Worm (Caenorhabditis elegans) whole organism, late embryonic: ENCODE data around the gene T12B5.14.

Source experiments
- C38D4.7 ChIP-seq: fragments of 200-800 bp; sonication (Bioruptor generic); optimal IDR thresholded peaks from 2 replicates; lab custom pipeline; 2018; ENCODE audit warnings: mild to moderate bottlenecking, missing genetic modification characterization, moderate library complexity, missing compliant biosample characterization
- F13H6.1 ChIP-seq: sonication (generic microtip); optimal IDR thresholded peaks from 2 replicates; lab custom pipeline; 2016; ENCODE audit warnings: missing genetic modification characterization, missing compliant biosample characterization
- K02D7.2 ChIP-seq: sonication (generic microtip); optimal IDR thresholded peaks from 2 replicates; lab custom pipeline; 2017; ENCODE audit warnings: mild to moderate bottlenecking, missing genetic modification characterization, missing compliant biosample characterization
- K09A11.1 ChIP-seq: sonication (generic microtip); optimal IDR thresholded peaks from 2 replicates; lab custom pipeline; 2017; ENCODE audit warnings: antibody characterized with exemption, mild to moderate bottlenecking, missing genetic modification characterization, missing compliant biosample characterization; ENCODE audit not compliant: insufficient read depth
- ahr-1 ChIP-seq: sonication (generic microtip); optimal IDR thresholded peaks from 2 replicates; lab custom pipeline; 2016; ENCODE audit warnings: missing genetic modification characterization, missing compliant biosample characterization
- ama-1 ChIP-seq: fragments of 150-350 bp; optimal IDR thresholded peaks from 2 replicates; lab custom pipeline; 2014
- ceh-2 ChIP-seq: sonication (generic microtip); optimal IDR thresholded peaks from 2 replicates; lab custom pipeline; 2016; ENCODE audit warnings: missing genotype, missing genetic modification characterization, missing compliant biosample characterization
- ceh-22 ChIP-seq: sonication (generic microtip); optimal IDR thresholded peaks from 2 replicates; lab custom pipeline; 2017; ENCODE audit warnings: missing biosample characterization, missing genetic modification characterization
- ceh-30 ChIP-seq: fragments of 150-350 bp; optimal IDR thresholded peaks from 2 replicates; lab custom pipeline; 2014; ENCODE audit warnings: missing biosample characterization, missing genetic modification characterization
- ceh-34 ChIP-seq: sonication (generic microtip); optimal IDR thresholded peaks from 2 replicates; lab custom pipeline; 2016; ENCODE audit warnings: mild to moderate bottlenecking, missing genetic modification characterization, missing compliant biosample characterization
- ceh-45 ChIP-seq: fragments of 200-800 bp; sonication (Bioruptor generic); IDR thresholded peaks from 2 replicates; pipeline ENCODE4 v1.3.6; 2022; ENCODE audit warnings: missing genetic modification reagents, missing genetic modification characterization, missing compliant biosample characterization
- ceh-48 ChIP-seq: sonication (generic microtip); optimal IDR thresholded peaks from 2 replicates; lab custom pipeline; 2016; ENCODE audit warnings: missing genetic modification characterization, inconsistent platforms, missing compliant biosample characterization
- che-1 ChIP-seq: sonication (generic microtip); optimal IDR thresholded peaks from 2 replicates; lab custom pipeline; 2016; ENCODE audit warnings: mild to moderate bottlenecking, missing genetic modification characterization, missing compliant biosample characterization
- dve-1 ChIP-seq: sonication (generic microtip); optimal IDR thresholded peaks from 2 replicates; lab custom pipeline; 2017; ENCODE audit warnings: antibody characterized with exemption, mild to moderate bottlenecking, missing genetic modification characterization, missing compliant biosample characterization
- elt-4 ChIP-seq: sonication (generic microtip); optimal IDR thresholded peaks from 2 replicates; lab custom pipeline; 2016; ENCODE audit warnings: missing genetic modification characterization, missing compliant biosample characterization
- ets-4 ChIP-seq: sonication (generic microtip); optimal IDR thresholded peaks from 2 replicates; lab custom pipeline; 2016; ENCODE audit warnings: missing genetic modification characterization, missing compliant biosample characterization
- eyg-1 ChIP-seq: sonication (generic microtip); optimal IDR thresholded peaks from 2 replicates; lab custom pipeline; 2016; ENCODE audit warnings: missing genotype, missing genetic modification characterization, missing compliant biosample characterization
- fax-1 ChIP-seq: sonication (generic microtip); optimal IDR thresholded peaks from 2 replicates; lab custom pipeline; 2016; ENCODE audit warnings: missing genotype, missing genetic modification characterization, missing compliant biosample characterization
- fkh-10 ChIP-seq: fragments of 150-350 bp; optimal IDR thresholded peaks from 2 replicates; lab custom pipeline; 2014; ENCODE audit warnings: missing biosample characterization, missing genetic modification reagents, missing genetic modification characterization
- hlh-30 ChIP-seq: sonication (generic microtip); optimal IDR thresholded peaks from 2 replicates; lab custom pipeline; 2017; ENCODE audit warnings: antibody characterized with exemption, missing genetic modification characterization, missing compliant biosample characterization; ENCODE audit not compliant: insufficient read depth
- lim-6 ChIP-seq: sonication (generic microtip); optimal IDR thresholded peaks from 2 replicates; lab custom pipeline; 2016; ENCODE audit warnings: missing genetic modification characterization, missing compliant biosample characterization
- nfya-1 ChIP-seq: sonication (generic microtip); optimal IDR thresholded peaks from 2 replicates; lab custom pipeline; 2017; ENCODE audit warnings: missing genetic modification characterization, mild to moderate bottlenecking, missing compliant biosample characterization, antibody characterized with exemption, moderate library complexity
- odd-2 ChIP-seq: sonication (generic microtip); optimal IDR thresholded peaks from 2 replicates; lab custom pipeline; 2017; ENCODE audit warnings: antibody characterized with exemption, mild to moderate bottlenecking, missing genetic modification characterization, missing compliant biosample characterization
- pag-3 ChIP-seq: sonication (generic microtip); optimal IDR thresholded peaks from 2 replicates; lab custom pipeline; 2016; ENCODE audit warnings: missing compliant biosample characterization, missing genetic modification characterization, borderline replicate concordance
- pax-1 ChIP-seq: fragments of 150-350 bp; optimal IDR thresholded peaks from 2 replicates; lab custom pipeline; 2014; ENCODE audit warnings: missing biosample characterization, missing genetic modification characterization
- pha-2 ChIP-seq: sonication (generic microtip); optimal IDR thresholded peaks from 2 replicates; lab custom pipeline; 2017; ENCODE audit warnings: mild to moderate bottlenecking, missing genetic modification characterization, missing compliant biosample characterization
- pha-4 ChIP-seq: fragments of 150-350 bp; optimal IDR thresholded peaks from 2 replicates; lab custom pipeline; 2018; ENCODE audit warnings: missing biosample characterization, missing genetic modification reagents, missing genetic modification characterization
- pqm-1 ChIP-seq: sonication (generic microtip); optimal IDR thresholded peaks from 2 replicates; lab custom pipeline; 2016; ENCODE audit warnings: missing genetic modification characterization, missing compliant biosample characterization
- pros-1 ChIP-seq: fragments of 150-350 bp; optimal IDR thresholded peaks from 2 replicates; lab custom pipeline; 2014; ENCODE audit warnings: missing biosample characterization, missing genetic modification reagents, missing genetic modification characterization
- rnt-1 ChIP-seq: sonication (generic microtip); optimal IDR thresholded peaks from 2 replicates; lab custom pipeline; 2016; ENCODE audit warnings: missing genetic modification characterization, missing compliant biosample characterization
- sdc-2 ChIP-seq: sonication (generic microtip); optimal IDR thresholded peaks from 2 replicates; lab custom pipeline; 2016; ENCODE audit warnings: missing genotype, missing genetic modification characterization, missing compliant biosample characterization
- sox-2 ChIP-seq: fragments of 200-800 bp; sonication (Bioruptor generic); IDR thresholded peaks from 2 replicates; pipeline ENCODE4 v1.3.6; 2022; ENCODE audit warnings: missing genetic modification reagents, missing genetic modification characterization, missing compliant biosample characterization
- sox-4 ChIP-seq: sonication (generic microtip); optimal IDR thresholded peaks from 2 replicates; lab custom pipeline; 2017; ENCODE audit warnings: mild to moderate bottlenecking, missing genetic modification characterization, inconsistent platforms, missing compliant biosample characterization
- tbx-2 ChIP-seq: sonication (generic microtip); optimal IDR thresholded peaks from 2 replicates; lab custom pipeline; 2016; ENCODE audit warnings: missing genetic modification characterization, missing compliant biosample characterization
- tbx-7 ChIP-seq: sonication (generic microtip); optimal IDR thresholded peaks from 2 replicates; lab custom pipeline; 2016; ENCODE audit warnings: missing genotype, missing genetic modification characterization, missing compliant biosample characterization
- ttx-3 ChIP-seq: sonication (generic microtip); optimal IDR thresholded peaks from 2 replicates; lab custom pipeline; 2016; ENCODE audit warnings: missing genetic modification reagents, missing genetic modification characterization, missing compliant biosample characterization
- unc-86 ChIP-seq: sonication (generic microtip); optimal IDR thresholded peaks from 2 replicates; lab custom pipeline; 2016; ENCODE audit warnings: missing genetic modification characterization, missing compliant biosample characterization
- zip-5 ChIP-seq: sonication (generic microtip); optimal IDR thresholded peaks from 2 replicates; lab custom pipeline; 2016; ENCODE audit warnings: missing genetic modification characterization, missing compliant biosample characterization

T12B5.14 gene

ce11 chrIII:910540-911311 lies 43.9 kb upstream of the T12B5.14 start, which contains the start of the genes F23H11.5 and bra-2:
F23H11.5 (minus strand) TSS chrIII:910590.
bra-2 (plus strand) TSS chrIII:911261.
- TF ChIP-seq K02D7.2, result no peak
- TF ChIP-seq elt-4, result no peak
- peak; percentile 57 for TF ChIP-seq ceh-48 (tag; lab: Kevin White, UChicago)
- TF ChIP-seq nfya-1 (tag; lab: Kevin White, UChicago), result no peak
- TF ChIP-seq eyg-1 (tag; lab: Kevin White, UChicago), result no peak
- TF ChIP-seq lim-6 (tag; lab: Kevin White, UChicago), result no peak

ce11 chrIII:916897-917296 lies 37.8 kb upstream of the T12B5.14 start, which contains the start of gene idpp-13:
idpp-13 (minus strand) TSS chrIII:916997.
- no peak for TF ChIP-seq unc-86 (tag; lab: Kevin White, UChicago)
- no peak for TF ChIP-seq pros-1 (tag; lab: Kevin White, UChicago)
- no peak for TF ChIP-seq hlh-30
- TF ChIP-seq ceh-34 (tag; lab: Kevin White, UChicago), result no peak
- no peak for TF ChIP-seq pha-2 (tag; lab: Kevin White, UChicago)
- TF ChIP-seq F13H6.1 (tag; lab: Kevin White, UChicago), result no peak
- no peak for TF ChIP-seq ets-4 (tag; lab: Kevin White, UChicago)
- no peak for TF ChIP-seq ama-1 (lab: Kevin White, UChicago)
- TF ChIP-seq che-1, result no peak
- TF ChIP-seq zip-5 (tag; lab: Kevin White, UChicago), result no peak
- no peak for TF ChIP-seq pag-3 (tag; lab: Kevin White, UChicago)
- TF ChIP-seq rnt-1 (tag; lab: Kevin White, UChicago), result no peak
- no peak for TF ChIP-seq ceh-2
- no peak for TF ChIP-seq sox-4 (tag; lab: Kevin White, UChicago)
- no peak for TF ChIP-seq C38D4.7 (GFP tag; lab: Kevin White, UChicago)
- TF ChIP-seq ceh-22 (tag; lab: Kevin White, UChicago), result no peak
- no peak for TF ChIP-seq ttx-3 (tag; lab: Kevin White, UChicago)
- no peak for TF ChIP-seq K09A11.1 (tag; lab: Kevin White, UChicago)
- TF ChIP-seq tbx-2 (tag; lab: Kevin White, UChicago), result no peak

- TF ChIP-seq dve-1 (no peak), ceh-45 (GFP tag; lab: Robert Waterston, UW) (no peak), ama-1 (lab: Kevin White, UChicago) (no peak), pha-2 (tag; lab: Kevin White, UChicago) (no peak), ceh-30 (tag; lab: Kevin White, UChicago) (no peak), sdc-2 (no peak), F13H6.1 (tag; lab: Kevin White, UChicago) (no peak), pax-1 (tag; lab: Kevin White, UChicago) (no peak)
- TF ChIP-seq, all 69 proteins: peak for 0
These were observed 35.4 kb upstream of the T12B5.14 start, which contains the start of gene F23H11.7 for ce11 chrIII:919322-919721. F23H11.7 (minus strand) TSS chrIII:919422.

- no peak for TF ChIP-seq fax-1
- no peak for TF ChIP-seq hlh-30
- TF ChIP-seq K02D7.2, result no peak
- no peak for TF ChIP-seq ceh-48 (tag; lab: Kevin White, UChicago)
- TF ChIP-seq pha-2 (tag; lab: Kevin White, UChicago), result no peak
- no peak for TF ChIP-seq elt-4
- no peak for TF ChIP-seq tbx-7 (tag; lab: Kevin White, UChicago)
- no peak for TF ChIP-seq sox-2 (GFP tag; lab: Robert Waterston, UW)
- TF ChIP-seq ceh-22 (tag; lab: Kevin White, UChicago), result no peak
- no peak for TF ChIP-seq ahr-1 (tag; lab: Kevin White, UChicago)
- no peak for TF ChIP-seq nfya-1 (tag; lab: Kevin White, UChicago)
- TF ChIP-seq odd-2 (tag; lab: Kevin White, UChicago), result no peak
- no peak for TF ChIP-seq sdc-2
- TF ChIP-seq pqm-1 (tag; lab: Kevin White, UChicago), result no peak
- no peak for TF ChIP-seq ama-1 (lab: Kevin White, UChicago)
- no peak for TF ChIP-seq ceh-34 (tag; lab: Kevin White, UChicago)
- TF ChIP-seq fkh-10 (GFP tag; lab: Kevin White, UChicago), result no peak
- TF ChIP-seq pha-4 (tag; lab: Kevin White, UChicago), result no peak
- TF ChIP-seq, all 69 proteins: peak for 0
These were observed 28.5 kb upstream of the T12B5.14 start, which contains the start of gene pef-1 for ce11 chrIII:926216-926615. pef-1 (minus strand) TSS chrIII:926316.
